Worm (Caenorhabditis elegans): ENCODE data around the gene srh-68.

ce11 chrII:12518008-12518407, 10.9 kb downstream of the srh-68 start:
- TF ChIP-seq ztf-11 (tag; optimal IDR thresholded peaks at IDR 0.05) (no peak), nhr-12 (tag; optimal IDR thresholded peaks at IDR 0.05) (no peak), mls-2 (tag; optimal IDR thresholded peaks at IDR 0.05) (no peak), pha-4 (tag; optimal IDR thresholded peaks at IDR 0.05) (no peak)

Data from whole organism, mixed stage, embryonic.